Fruit fly (Drosophila melanogaster) whole organism, embryonic: ENCODE measurements around the gene Inx5.

Experiments
- Bgb ChIP-seq: fragments of 200-800 bp; sonication (Bioruptor generic); IDR thresholded peaks from 2 replicates; pipeline ENCODE4 v1.3.6; 2022; ENCODE audit warnings: missing biosample characterization, missing genetic modification characterization; ENCODE audit not compliant: partially characterized antibody
- CG10431 ChIP-seq: fragments of 200-800 bp; sonication (Bioruptor generic); optimal IDR thresholded peaks from 3 replicates; lab custom pipeline; 2018; ENCODE audit warnings: missing biosample characterization, mild to moderate bottlenecking, missing genetic modification characterization
- CG10462 ChIP-seq: fragments of 200-800 bp; sonication (Bioruptor generic); optimal IDR thresholded peaks from 2 replicates; lab custom pipeline; 2016; ENCODE audit warnings: missing biosample characterization, missing genetic modification characterization
- CG10565 ChIP-seq: fragments of 200-800 bp; sonication (Bioruptor generic); optimal IDR thresholded peaks from 3 replicates; lab custom pipeline; 2016; ENCODE audit warnings: missing biosample characterization, mild to moderate bottlenecking, missing genetic modification characterization
- CG11085 ChIP-seq: fragments of 200-800 bp; sonication (Bioruptor generic); IDR thresholded peaks from 2 replicates; pipeline ENCODE4 v1.3.6; 2022; ENCODE audit warnings: missing biosample characterization, missing genetic modification characterization
- CG12104 ChIP-seq: fragments of 200-800 bp; sonication (Bioruptor generic); optimal IDR thresholded peaks from 3 replicates; lab custom pipeline; 2016; ENCODE audit warnings: missing biosample characterization, missing genetic modification characterization
- CG12942 ChIP-seq: fragments of 200-800 bp; sonication (Bioruptor generic); optimal IDR thresholded peaks from 3 replicates; lab custom pipeline; 2016; ENCODE audit warnings: missing biosample characterization, missing genetic modification characterization
- CG1792 ChIP-seq: fragments of 200-800 bp; sonication (Bioruptor generic); optimal IDR thresholded peaks from 2 replicates; lab custom pipeline; 2016; ENCODE audit warnings: missing biosample characterization, missing genetic modification characterization
- CG18476 ChIP-seq: fragments of 200-800 bp; sonication (Bioruptor generic); optimal IDR thresholded peaks from 2 replicates; lab custom pipeline; 2016; ENCODE audit warnings: missing biosample characterization, mild to moderate bottlenecking, missing genetic modification characterization
- CG2120 ChIP-seq: fragments of 200-800 bp; sonication (Bioruptor generic); optimal IDR thresholded peaks from 3 replicates; lab custom pipeline; 2016; ENCODE audit warnings: missing biosample characterization, missing genetic modification characterization
- CG2678 ChIP-seq: fragments of 200-800 bp; sonication (Bioruptor generic); optimal IDR thresholded peaks from 3 replicates; lab custom pipeline; 2019; ENCODE audit warnings: missing biosample characterization, mild to moderate bottlenecking, missing genetic modification characterization, moderate library complexity
- CG2889 ChIP-seq: fragments of 200-800 bp; sonication (Bioruptor generic); IDR thresholded peaks from 3 replicates; pipeline ENCODE4 v1.3.6; 2022; ENCODE audit warnings: missing biosample characterization, missing genetic modification characterization
- CG3838 ChIP-seq: fragments of 200-800 bp; sonication (Bioruptor generic); optimal IDR thresholded peaks from 3 replicates; lab custom pipeline; 2016; ENCODE audit warnings: missing biosample characterization, missing genetic modification characterization
- CG4360 ChIP-seq: fragments of 200-800 bp; sonication (Bioruptor generic); IDR thresholded peaks from 2 replicates; pipeline ENCODE4 v1.3.6; 2022; ENCODE audit warnings: missing biosample characterization, missing genetic modification characterization
- CG4617 ChIP-seq: fragments of 200-800 bp; sonication (Bioruptor generic); optimal IDR thresholded peaks from 3 replicates; lab custom pipeline; 2016; ENCODE audit warnings: missing biosample characterization, missing genetic modification characterization, borderline replicate concordance
- CG6765 ChIP-seq: fragments of 200-800 bp; sonication (Bioruptor generic); optimal IDR thresholded peaks from 3 replicates; lab custom pipeline; 2017; ENCODE audit warnings: missing biosample characterization, mild to moderate bottlenecking, missing genetic modification characterization
- CG8281 ChIP-seq: fragments of 200-800 bp; sonication (Bioruptor generic); optimal IDR thresholded peaks from 2 replicates; lab custom pipeline; 2018; ENCODE audit warnings: missing biosample characterization, mild to moderate bottlenecking, missing genetic modification characterization, moderate library complexity
- Chrac-16 ChIP-seq: fragments of 200-800 bp; sonication (Bioruptor generic); optimal IDR thresholded peaks from 3 replicates; lab custom pipeline; 2016; ENCODE audit warnings: missing biosample characterization, missing genetic modification characterization
- Dfd ChIP-seq, 2 experiments: fragments of >200 bp; optimal IDR thresholded peaks; 2 replicates each; lab custom pipeline; 2017; ENCODE audit warnings: missing biosample characterization in 2 of 2, missing genetic modification characterization in 2 of 2
- E2f1 ChIP-seq: fragments of 200-800 bp; sonication (Bioruptor generic); IDR thresholded peaks from 2 replicates; pipeline ENCODE4 v1.3.6; 2022; ENCODE audit warnings: missing biosample characterization, missing genetic modification characterization
- Lhr ChIP-seq: fragments of 200-800 bp; sonication (Bioruptor generic); optimal IDR thresholded peaks from 3 replicates; lab custom pipeline; 2017; ENCODE audit warnings: mild to moderate bottlenecking, missing biosample characterization, missing genetic modification reagents, missing genetic modification characterization
- Meics ChIP-seq: fragments of 200-800 bp; sonication (Bioruptor generic); optimal IDR thresholded peaks from 2 replicates; lab custom pipeline; 2017; ENCODE audit warnings: missing biosample characterization, mild to moderate bottlenecking, missing genetic modification characterization
- Mrtf ChIP-seq: fragments of 200-800 bp; sonication (Bioruptor generic); IDR thresholded peaks from 3 replicates; pipeline ENCODE4 v1.3.6; 2022; ENCODE audit warnings: missing biosample characterization, missing genetic modification characterization
- Sry-β ChIP-seq: fragments of 200-800 bp; sonication (Bioruptor generic); optimal IDR thresholded peaks from 2 replicates; lab custom pipeline; 2018; ENCODE audit warnings: missing biosample characterization, mild to moderate bottlenecking, missing genetic modification characterization, moderate library complexity
- al ChIP-seq: fragments of 200-800 bp; sonication (Bioruptor generic); IDR thresholded peaks from 2 replicates; pipeline ENCODE4 v1.3.6; 2022; ENCODE audit warnings: missing biosample characterization, missing genetic modification characterization
- aop ChIP-seq: fragments of 200-800 bp; sonication (Bioruptor generic); IDR thresholded peaks from 2 replicates; pipeline ENCODE4 v1.3.6; 2022; ENCODE audit warnings: missing biosample characterization, missing genetic modification characterization
- bcd ChIP-seq: fragments of 200-800 bp; sonication (Bioruptor generic); optimal IDR thresholded peaks from 2 replicates; lab custom pipeline; 2017; ENCODE audit warnings: missing biosample characterization, mild to moderate bottlenecking, missing genetic modification characterization
- cato ChIP-seq: fragments of 200-800 bp; sonication (Bioruptor generic); optimal IDR thresholded peaks from 2 replicates; lab custom pipeline; 2016; ENCODE audit warnings: missing biosample characterization, missing genetic modification characterization, borderline replicate concordance
- chm ChIP-seq: fragments of 200-800 bp; sonication (Bioruptor generic); IDR thresholded peaks from 2 replicates; pipeline ENCODE4 v1.3.6; 2022; ENCODE audit warnings: missing biosample characterization, missing genetic modification characterization
- crc ChIP-seq: fragments of 200-800 bp; sonication (Bioruptor generic); optimal IDR thresholded peaks from 2 replicates; lab custom pipeline; 2016; ENCODE audit warnings: missing biosample characterization, missing genetic modification characterization
- cwo ChIP-seq: fragments of 200-800 bp; sonication (Bioruptor generic); optimal IDR thresholded peaks from 3 replicates; lab custom pipeline; 2017; ENCODE audit warnings: missing biosample characterization, missing genetic modification characterization, mild to moderate bottlenecking, moderate library complexity, missing genetic modification reagents
- dysf ChIP-seq: fragments of 200-800 bp; sonication (Bioruptor generic); IDR thresholded peaks from 3 replicates; pipeline ENCODE4 v1.3.6; 2022; ENCODE audit warnings: missing biosample characterization, missing genetic modification characterization
- eyg ChIP-seq: fragments of 200-800 bp; sonication (Bioruptor generic); optimal IDR thresholded peaks from 3 replicates; lab custom pipeline; 2016; ENCODE audit warnings: missing biosample characterization, missing genetic modification characterization
- fru ChIP-seq: fragments of >200 bp; optimal IDR thresholded peaks from 2 replicates; lab custom pipeline; 2017
- gcm2 ChIP-seq: fragments of 200-800 bp; sonication (Bioruptor generic); optimal IDR thresholded peaks from 2 replicates; lab custom pipeline; 2016; ENCODE audit warnings: missing biosample characterization, missing genetic modification characterization
- gem ChIP-seq: fragments of 200-800 bp; sonication (Bioruptor generic); optimal IDR thresholded peaks from 2 replicates; lab custom pipeline; 2019; ENCODE audit warnings: missing biosample characterization, mild to moderate bottlenecking, missing genetic modification characterization, moderate library complexity
- hth ChIP-seq: fragments of >200 bp; optimal IDR thresholded peaks from 2 replicates; lab custom pipeline; 2017; ENCODE audit warnings: inconsistent platforms
- jumu ChIP-seq: fragments of 200-800 bp; sonication (Bioruptor generic); optimal IDR thresholded peaks from 3 replicates; lab custom pipeline; 2016; ENCODE audit warnings: missing biosample characterization, missing genetic modification characterization
- ken ChIP-seq: fragments of 200-800 bp; sonication (Bioruptor generic); IDR thresholded peaks from 3 replicates; pipeline ENCODE4 v1.3.6; 2022; ENCODE audit warnings: missing biosample characterization, missing genetic modification characterization
- knrl ChIP-seq: fragments of 200-800 bp; sonication (Bioruptor generic); IDR thresholded peaks from 3 replicates; pipeline ENCODE4 v1.3.6; 2022; ENCODE audit warnings: missing biosample characterization, missing genetic modification characterization; ENCODE audit not compliant: partially characterized antibody
- mld ChIP-seq: fragments of 200-800 bp; sonication (Bioruptor generic); IDR thresholded peaks from 3 replicates; pipeline ENCODE4 v1.3.6; 2022; ENCODE audit warnings: missing biosample characterization, missing genetic modification characterization; ENCODE audit not compliant: partially characterized antibody
- pnt ChIP-seq: fragments of 200-800 bp; sonication (Bioruptor generic); optimal IDR thresholded peaks from 3 replicates; lab custom pipeline; 2016; ENCODE audit warnings: missing biosample characterization, missing genetic modification characterization
- psq ChIP-seq: fragments of 200-800 bp; sonication (Bioruptor generic); optimal IDR thresholded peaks from 2 replicates; lab custom pipeline; 2017; ENCODE audit warnings: missing biosample characterization, missing genetic modification characterization
- rib ChIP-seq: fragments of 200-800 bp; sonication (Bioruptor generic); IDR thresholded peaks from 2 replicates; pipeline ENCODE4 v1.3.6; 2022; ENCODE audit warnings: missing biosample characterization, missing genetic modification characterization
- sna ChIP-seq: fragments of 200-800 bp; sonication (Bioruptor generic); IDR thresholded peaks from 2 replicates; pipeline ENCODE4 v1.3.6; 2022; ENCODE audit warnings: missing biosample characterization, missing genetic modification characterization; ENCODE audit not compliant: partially characterized antibody
- so ChIP-seq: fragments of 200-800 bp; sonication (Bioruptor generic); IDR thresholded peaks from 3 replicates; pipeline ENCODE4 v1.3.6; 2022; ENCODE audit warnings: missing biosample characterization, missing genetic modification characterization
- sqz ChIP-seq: fragments of 200-800 bp; sonication (Bioruptor generic); optimal IDR thresholded peaks from 3 replicates; lab custom pipeline; 2018; ENCODE audit warnings: missing biosample characterization, mild to moderate bottlenecking, missing genetic modification characterization
- tgo ChIP-seq: fragments of 200-800 bp; sonication (Bioruptor generic); IDR thresholded peaks from 3 replicates; pipeline ENCODE4 v1.3.6; 2022; ENCODE audit warnings: missing biosample characterization, missing genetic modification characterization
- trh ChIP-seq: fragments of 200-800 bp; sonication (Bioruptor generic); optimal IDR thresholded peaks from 2 replicates; lab custom pipeline; 2016; ENCODE audit warnings: missing biosample characterization, missing genetic modification characterization
- tx ChIP-seq: fragments of 200-800 bp; sonication (Bioruptor generic); optimal IDR thresholded peaks from 2 replicates; lab custom pipeline; 2016; ENCODE audit warnings: missing biosample characterization, missing genetic modification characterization
- zfh2 ChIP-seq: fragments of 200-800 bp; sonication (Bioruptor generic); optimal IDR thresholded peaks from 2 replicates; lab custom pipeline; 2016; ENCODE audit warnings: missing biosample characterization, missing genetic modification characterization

The Inx5 gene

dm6 chrX:19166152-19166935 is 4.3 kb downstream of the Inx5 start (continued):
- TF ChIP-seq cato, result no peak
- TF ChIP-seq CG10565 (GFP tag; lab: Kevin White, UChicago), result no peak
- TF ChIP-seq CG3838 (GFP tag; lab: Kevin White, UChicago), result no peak
- TF ChIP-seq E2f1 (GFP tag; lab: Robert Waterston, UW), result no peak
- TF ChIP-seq CG8281 (tag; lab: Kevin White, UChicago), result peak; percentile 3
- TF ChIP-seq CG4617 (GFP tag; lab: Kevin White, UChicago), result no peak
- TF ChIP-seq Meics (GFP tag; lab: Kevin White, UChicago), result peak; percentile 66
- peak; percentile 41 for TF ChIP-seq CG12104
- TF ChIP-seq fru, result no peak
- no peak for TF ChIP-seq sna (GFP tag; lab: Robert Waterston, UW)
- no peak for TF ChIP-seq aop (GFP tag; lab: Robert Waterston, UW)
- TF ChIP-seq eyg (GFP tag; lab: Kevin White, UChicago), result no peak
- TF ChIP-seq so, result no peak
- peak; percentile 12 for TF ChIP-seq CG6765 (GFP tag; lab: Kevin White, UChicago)
- TF ChIP-seq mld (GFP tag; lab: Robert Waterston, UW), result no peak
- TF ChIP-seq CG2678 (tag; lab: Kevin White, UChicago), result peak; percentile 75
- peak; percentile 34 for TF ChIP-seq CG18476
- no peak for TF ChIP-seq gcm2 (GFP tag; lab: Kevin White, UChicago)
- no peak for TF ChIP-seq Lhr
- peak; percentile 54 for TF ChIP-seq gem
- peak; percentile 28 for TF ChIP-seq Chrac-16 (GFP tag; lab: Kevin White, UChicago)
- no peak for TF ChIP-seq CG4360 (GFP tag; lab: Robert Waterston, UW)
- no peak for TF ChIP-seq tx (GFP tag; lab: Kevin White, UChicago)
- TF ChIP-seq tgo, result no peak
- peak; percentile 51 for TF ChIP-seq bcd
- no peak for TF ChIP-seq CG10431 (GFP tag; lab: Kevin White, UChicago)
- no peak for TF ChIP-seq zfh2
- no peak for TF ChIP-seq Sry-β (GFP tag; lab: Kevin White, UChicago)
- TF ChIP-seq CG11085 (GFP tag; lab: Robert Waterston, UW), result no peak
- no peak for TF ChIP-seq ken (GFP tag; lab: Robert Waterston, UW)
- TF ChIP-seq trh (GFP tag; lab: Kevin White, UChicago), result no peak
- no peak for TF ChIP-seq pnt (GFP tag; lab: Kevin White, UChicago)
- no peak for TF ChIP-seq CG10462 (GFP tag; lab: Kevin White, UChicago)
- TF ChIP-seq CG12942 (GFP tag; lab: Kevin White, UChicago), result peak; percentile 7
- TF ChIP-seq CG2889 (GFP tag; lab: Robert Waterston, UW), result no peak
- no peak for TF ChIP-seq crc (GFP tag; lab: Kevin White, UChicago)
- TF ChIP-seq Mrtf (GFP tag; lab: Robert Waterston, UW), result 0 out of 3 replicates have a peak, but pooled peaks have one; percentile 3
- no peak for TF ChIP-seq knrl (GFP tag; lab: Robert Waterston, UW)
- no peak for TF ChIP-seq sqz (GFP tag; lab: Kevin White, UChicago)
- TF ChIP-seq dysf, result peak; percentile 30; the same call in 1 of the 3 replicates
- no peak for TF ChIP-seq jumu (GFP tag; lab: Kevin White, UChicago)
- no peak for TF ChIP-seq Bgb (GFP tag; lab: Robert Waterston, UW)
- TF ChIP-seq cwo (GFP tag; lab: Kevin White, UChicago), result peak; percentile 9
- TF ChIP-seq Dfd (GFP tag; optimal IDR thresholded peaks at IDR 0.05; lab: Kevin White, UChicago), result no peak
- TF ChIP-seq psq (GFP tag; lab: Kevin White, UChicago), result no peak
- TF ChIP-seq CG2120 (GFP tag; lab: Kevin White, UChicago), result peak; percentile 56
- TF ChIP-seq CG1792 (GFP tag; lab: Kevin White, UChicago), result no peak
- TF ChIP-seq chm, result no peak
- TF ChIP-seq rib (GFP tag; lab: Robert Waterston, UW), result no peak
- no peak; the same call in 1 of the 2 replicates for TF ChIP-seq al (GFP tag; lab: Robert Waterston, UW)
- no peak for TF ChIP-seq hth (lab: Kevin White, UChicago)
